Worm (Caenorhabditis elegans): ENCODE measurements around the gene srb-5.

srb-5 gene

DNA sequence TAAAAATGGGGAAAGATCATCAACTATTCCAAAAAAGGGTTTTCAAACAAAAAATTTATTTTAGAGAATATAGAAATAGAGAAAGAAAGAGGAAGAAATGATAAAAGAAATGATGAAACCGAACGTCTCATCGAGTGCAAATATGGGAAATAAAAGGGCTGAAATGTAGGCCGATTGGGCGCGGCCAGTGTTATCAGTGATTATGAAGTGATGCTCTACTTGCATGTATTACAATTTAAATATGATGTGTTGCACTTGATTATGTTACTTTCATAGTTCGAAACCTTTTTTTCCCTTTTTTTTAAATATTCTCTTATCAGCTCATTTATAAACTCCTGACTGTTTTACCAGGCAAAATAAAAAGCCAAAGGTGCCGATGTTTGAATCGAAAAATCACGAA, 28.6 kb upstream of the srb-5 start (continued):
- TF ChIP-seq aly-2 (tag; optimal IDR thresholded peaks at IDR 0.05) (no peak), set-16 (GFP tag; IDR thresholded peaks at IDR 0.05) (no peak), aha-1 (tag) (peak; percentile 40), ceh-28 (tag; optimal IDR thresholded peaks at IDR 0.05) (no peak), nhr-25 (tag; optimal IDR thresholded peaks at IDR 0.05; ENCODE audit: borderline replicate concordance, insufficient read depth) (no peak), ctbp-1 (GFP tag; IDR thresholded peaks at IDR 0.05) (no peak), daf-12 (tag; optimal IDR thresholded peaks at IDR 0.05) (no peak), daf-19 (GFP tag; conservative IDR thresholded peaks at IDR 0.05) (no peak), pqm-1 (tag; optimal IDR thresholded peaks at IDR 0.05) (peak; percentile 98), T20F7.1 (GFP tag; optimal IDR thresholded peaks at IDR 0.05) (no peak)

DNA sequence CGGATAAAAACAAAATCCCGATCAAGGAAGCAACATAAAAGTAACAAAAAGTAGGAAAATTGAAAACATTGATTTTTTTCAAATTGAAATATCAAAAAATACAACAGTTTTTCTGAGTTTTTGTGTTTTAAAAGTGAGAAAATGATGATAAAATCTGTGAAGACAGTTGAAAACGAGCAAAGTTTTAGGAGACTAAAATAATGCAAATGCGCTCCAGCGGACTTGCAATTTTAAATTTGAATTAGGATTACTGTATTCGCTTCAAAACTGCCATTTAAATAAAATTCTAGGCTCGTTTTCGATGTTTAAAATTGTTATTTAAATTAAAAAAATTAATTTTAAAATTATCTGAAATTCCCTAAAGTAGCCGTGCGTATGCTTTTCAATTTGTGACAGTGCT, 24.8 kb upstream of the srb-5 start:
- TF ChIP-seq ceh-82 (tag; optimal IDR thresholded peaks at IDR 0.05), result no peak
- TF ChIP-seq aha-1 (tag), result peak; percentile 37
- TF ChIP-seq lin-38 (GFP tag; IDR thresholded peaks at IDR 0.05), result peak; percentile 81

DNA sequence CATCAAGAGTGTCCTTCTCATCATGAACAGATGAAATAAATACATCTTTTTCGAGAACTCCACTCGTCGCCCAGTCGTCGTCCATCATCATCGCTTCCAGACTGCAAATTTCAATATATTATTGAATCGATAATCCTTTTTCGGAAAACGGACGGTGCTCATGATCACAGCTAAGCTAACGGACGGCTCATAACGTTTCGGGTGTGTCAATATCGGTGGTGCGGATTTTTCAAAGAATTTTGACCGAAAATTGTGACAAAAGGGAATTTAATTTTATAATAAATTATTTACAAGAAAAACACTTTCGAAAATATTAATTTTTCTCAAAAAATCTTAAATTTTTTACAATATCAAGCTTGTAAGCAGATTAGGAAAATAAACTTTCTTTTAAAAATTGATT, 24.3 kb upstream of the srb-5 start, which contains the start of gene crh-2:
crh-2 (minus strand) TSS at position 101 of the 400 bp plus-strand sequence.
- no peak for TF ChIP-seq nhr-6 (tag; optimal IDR thresholded peaks at IDR 0.05)
- no peak for TF ChIP-seq dmd-6 (GFP tag; IDR thresholded peaks at IDR 0.05)
- no peak for TF ChIP-seq nhr-28 (tag; optimal IDR thresholded peaks at IDR 0.05)
- no peak for TF ChIP-seq lin-15B (tag; optimal IDR thresholded peaks at IDR 0.05)
- TF ChIP-seq madf-9 (GFP tag; conservative IDR thresholded peaks at IDR 0.05), result no peak
- no peak for TF ChIP-seq nhr-42 (GFP tag; IDR thresholded peaks at IDR 0.05)

DNA sequence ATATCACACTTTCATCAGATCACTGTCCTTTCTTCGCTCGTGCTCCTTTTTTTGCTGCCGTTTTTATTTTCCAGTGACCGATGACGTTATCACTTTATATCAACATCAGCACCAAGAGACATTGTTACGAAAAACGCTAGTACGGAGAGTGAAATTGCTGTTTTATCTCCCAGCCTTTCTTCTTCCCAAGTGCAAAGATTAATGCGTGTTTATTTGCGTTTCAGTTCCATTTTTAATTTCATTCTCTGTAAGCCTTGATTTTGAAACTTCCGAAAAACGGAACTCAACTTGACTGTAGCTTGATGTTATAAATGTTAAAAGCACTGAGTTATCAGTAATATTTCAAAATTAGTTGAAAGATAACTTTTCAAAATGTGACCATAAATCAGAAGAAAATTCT, 23.7 kb upstream of the srb-5 start:
- TF ChIP-seq dmd-6 (GFP tag; IDR thresholded peaks at IDR 0.05) (no peak; the same call in 1 of the 2 replicates), F49E8.2 (tag; optimal IDR thresholded peaks at IDR 0.05; ENCODE audit: borderline replicate concordance) (no peak), mep-1 (tag; optimal IDR thresholded peaks at IDR 0.05) (no peak), R02D3.7 (tag; optimal IDR thresholded peaks at IDR 0.05) (no peak), hif-1 (tag; optimal IDR thresholded peaks at IDR 0.05) (no peak), nhr-77 (tag; optimal IDR thresholded peaks at IDR 0.05) (no peak), lin-29 (GFP tag; IDR thresholded peaks at IDR 0.05) (no peak), lin-1 (GFP tag; IDR thresholded peaks at IDR 0.05) (no peak), T20F7.1 (GFP tag; optimal IDR thresholded peaks at IDR 0.05) (no peak), daf-16 (GFP tag; optimal IDR thresholded peaks at IDR 0.05) (no peak), daf-16 (tag; optimal IDR thresholded peaks at IDR 0.05) (peak; percentile 69), mxl-2 (GFP tag; conservative IDR thresholded peaks at IDR 0.05) (no peak), pqm-1 (tag; optimal IDR thresholded peaks at IDR 0.05) (peak; percentile 51), ceh-20 (GFP tag; IDR thresholded peaks at IDR 0.05) (no peak), ZK337.2 (GFP tag; IDR thresholded peaks at IDR 0.05) (no peak), php-3 (GFP tag; IDR thresholded peaks at IDR 0.05) (peak; percentile 73), nhr-102 (tag; optimal IDR thresholded peaks at IDR 0.05) (no peak), ceh-28 (tag; optimal IDR thresholded peaks at IDR 0.05) (no peak), ceh-82 (tag; optimal IDR thresholded peaks at IDR 0.05) (no peak), F44E2.7 (GFP tag; IDR thresholded peaks at IDR 0.05) (no peak), zfp-3 (GFP tag; conservative IDR thresholded peaks at IDR 0.05) (no peak), egl-27 (tag; optimal IDR thresholded peaks at IDR 0.05) (no peak), hlh-11 (tag; optimal IDR thresholded peaks at IDR 0.05) (peak; percentile 62), pha-4 (GFP tag; IDR thresholded peaks at IDR 0.05) (no peak), pha-4 (tag; optimal IDR thresholded peaks at IDR 0.05) (no peak), cey-2 (tag; optimal IDR thresholded peaks at IDR 0.05; ENCODE audit: borderline replicate concordance, insufficient read depth) (no peak), nhr-25 (tag; optimal IDR thresholded peaks at IDR 0.05; ENCODE audit: borderline replicate concordance, insufficient read depth) (no peak), Y75B8A.6 (GFP tag; IDR thresholded peaks at IDR 0.05) (no peak), ces-1 (GFP tag; optimal IDR thresholded peaks at IDR 0.05) (no peak), nhr-28 (tag; optimal IDR thresholded peaks at IDR 0.05) (no peak), nhr-11 (tag; optimal IDR thresholded peaks at IDR 0.05) (no peak), ztf-11 (tag; optimal IDR thresholded peaks at IDR 0.05) (no peak), dve-1 (tag; optimal IDR thresholded peaks at IDR 0.05; ENCODE audit: insufficient read depth) (peak; percentile 42), aha-1 (tag) (peak; percentile 70), tra-1 (GFP tag; IDR thresholded peaks at IDR 0.05) (no peak), lin-39 (tag; optimal IDR thresholded peaks at IDR 0.05) (no peak)
